Fruit fly (Drosophila melanogaster): ENCODE results near the gene Smn.

The Smn gene

dm6 chr3L:16566093-16566492 lies 15.3 kb downstream of the Smn start (continued):
- TF ChIP-seq Opbp (GFP tag; IDR thresholded peaks at IDR 0.05; ENCODE audit: partially characterized antibody), result no peak
- peak in 1 of 2 experiments; percentile 32 for TF ChIP-seq Hr51 (GFP tag; optimal IDR thresholded peaks at IDR 0.05)

- TF ChIP-seq CG14014 (GFP tag; IDR thresholded peaks at IDR 0.05), result 0 out of 2 replicates have a peak, but pooled peaks have one; percentile 6
- no peak for TF ChIP-seq NFAT (GFP tag; IDR thresholded peaks at IDR 0.05)
- TF ChIP-seq CG18262 (tag; optimal IDR thresholded peaks at IDR 0.05), result no peak
- TF ChIP-seq Opbp (GFP tag; IDR thresholded peaks at IDR 0.05; ENCODE audit: partially characterized antibody), result 0 out of 3 replicates have a peak, but pooled peaks have one; percentile 8
- no peak for TF ChIP-seq CG8290 (GFP tag; optimal IDR thresholded peaks at IDR 0.05)
- no peak for TF ChIP-seq CG8290 (tag; optimal IDR thresholded peaks at IDR 0.05)
- TF ChIP-seq CG30403 (GFP tag; optimal IDR thresholded peaks at IDR 0.05), result peak; percentile 23
- TF ChIP-seq Xrp1 (GFP tag; IDR thresholded peaks at IDR 0.05), result peak; percentile 15; the same call in 1 of the 2 replicates
- no peak for TF ChIP-seq Elba2 (GFP tag; optimal IDR thresholded peaks at IDR 0.05)
- no peak for TF ChIP-seq GATAe (GFP tag; conservative IDR thresholded peaks at IDR 0.05)
- TF ChIP-seq knrl (GFP tag; IDR thresholded peaks at IDR 0.05; ENCODE audit: partially characterized antibody), result peak; percentile 21; the same call in 1 of the 3 replicates
- peak; percentile 15 for TF ChIP-seq CG17829 (tag; optimal IDR thresholded peaks at IDR 0.05)
- TF ChIP-seq bbx (GFP tag; IDR thresholded peaks at IDR 0.05; ENCODE audit: partially characterized antibody), result peak; percentile 33; the same call in 1 of the 2 replicates
- no peak for TF ChIP-seq H2.0 (GFP tag; IDR thresholded peaks at IDR 0.05)
- no peak for TF ChIP-seq Max (GFP tag; optimal IDR thresholded peaks at IDR 0.05)
- TF ChIP-seq amos (GFP tag; IDR thresholded peaks at IDR 0.05; ENCODE audit: partially characterized antibody), result peak; percentile 54; the same call in 1 of the 2 replicates
- TF ChIP-seq wdn (GFP tag; IDR thresholded peaks at IDR 0.05), result no peak
- TF ChIP-seq CG32532 (GFP tag; IDR thresholded peaks at IDR 0.05), result peak; percentile 49; the same call in 1 of the 2 replicates
- TF ChIP-seq unpg (GFP tag; optimal IDR thresholded peaks at IDR 0.05), result peak; percentile 1
- peak; percentile 15 for TF ChIP-seq Ets65A (GFP tag)
- TF ChIP-seq B-H2 (GFP tag; optimal IDR thresholded peaks at IDR 0.05), result no peak
- peak; percentile 94 for TF ChIP-seq Dip2 (GFP tag; IDR thresholded peaks at IDR 0.05)
- peak; percentile 54 for TF ChIP-seq Bgb (GFP tag; IDR thresholded peaks at IDR 0.05; ENCODE audit: partially characterized antibody)
- no peak for TF ChIP-seq Stat92E (GFP tag; optimal IDR thresholded peaks at IDR 0.05)
- TF ChIP-seq nerfin-2 (GFP tag; IDR thresholded peaks at IDR 0.05; ENCODE audit: partially characterized antibody), result no peak
- TF ChIP-seq Scr (GFP tag; IDR thresholded peaks at IDR 0.05; ENCODE audit: partially characterized antibody), result 0 out of 2 replicates have a peak, but pooled peaks have one; percentile 8
- TF ChIP-seq zfh2 (GFP tag; optimal IDR thresholded peaks at IDR 0.05), result no peak
- no peak for TF ChIP-seq Rx (GFP tag; IDR thresholded peaks at IDR 0.05)
- peak; percentile 96 for TF ChIP-seq CG4707 (GFP tag; optimal IDR thresholded peaks at IDR 0.05)
- TF ChIP-seq sisA (GFP tag; IDR thresholded peaks at IDR 0.05), result no peak
- TF ChIP-seq CG9932 (GFP tag; IDR thresholded peaks at IDR 0.05), result peak; percentile 3; the same call in 1 of the 2 replicates
- TF ChIP-seq CG4424 (GFP tag; optimal IDR thresholded peaks at IDR 0.05), result no peak
- no peak for TF ChIP-seq pb (GFP tag; optimal IDR thresholded peaks at IDR 0.05)
- TF ChIP-seq Drgx (GFP tag; IDR thresholded peaks at IDR 0.05), result no peak
- TF ChIP-seq Optix (GFP tag; IDR thresholded peaks at IDR 0.05), result no peak
- TF ChIP-seq CG2678 (tag; optimal IDR thresholded peaks at IDR 0.05), result no peak
- no peak for TF ChIP-seq her (GFP tag; optimal IDR thresholded peaks at IDR 0.05)
- TF ChIP-seq CG7271 (tag; optimal IDR thresholded peaks at IDR 0.05), result no peak
- no peak for TF ChIP-seq CG17912 (GFP tag; optimal IDR thresholded peaks at IDR 0.05)
- no peak for TF ChIP-seq grau (tag; optimal IDR thresholded peaks at IDR 0.05)
- TF ChIP-seq E2f2 (GFP tag; IDR thresholded peaks at IDR 0.05), result peak; percentile 92
- no peak for TF ChIP-seq maf-S (GFP tag; optimal IDR thresholded peaks at IDR 0.05)
- peak; percentile 4; the same call in 1 of the 2 replicates for TF ChIP-seq lmd (GFP tag; IDR thresholded peaks at IDR 0.05)
- peak; percentile 95 for TF ChIP-seq CTCF (GFP tag; optimal IDR thresholded peaks at IDR 0.05)
- no peak for TF ChIP-seq en (GFP tag; optimal IDR thresholded peaks at IDR 0.05)
- 0 out of 3 replicates have a peak, but pooled peaks have one; percentile 51 for TF ChIP-seq zfh1 (GFP tag; IDR thresholded peaks at IDR 0.05)
- no peak for TF ChIP-seq org-1 (GFP tag; optimal IDR thresholded peaks at IDR 0.05)
- TF ChIP-seq CG1603 (tag; optimal IDR thresholded peaks at IDR 0.05), result peak; percentile 35
Observed at dm6 chr3L:16563361-16563760, 18.0 kb downstream of the Smn start.

All from whole organism, embryonic.